Fruit fly (Drosophila melanogaster) whole organism, pupa: ENCODE measurements around the gene yata.
A peak's percentile ranks its signal among the peaks of the same experiment; 100 is the strongest.

Experiments used
- CG10348 ChIP-seq: fragments of 200-800 bp; sonication (Bioruptor generic); IDR thresholded peaks from 2 replicates; pipeline ENCODE4 v1.3.6; 2022; ENCODE audit warnings: missing biosample characterization, missing genetic modification characterization
- CG12605 ChIP-seq: fragments of 200-800 bp; sonication (Bioruptor generic); IDR thresholded peaks from 2 replicates; pipeline ENCODE4 v1.3.6; 2022; ENCODE audit warnings: missing biosample characterization, missing genetic modification characterization
- CG13204 ChIP-seq: fragments of 200-800 bp; sonication (Bioruptor generic); optimal IDR thresholded peaks from 2 replicates; lab custom pipeline; 2018; ENCODE audit warnings: missing biosample characterization, mild to moderate bottlenecking, missing genetic modification characterization, moderate library complexity
- CG14655 ChIP-seq: fragments of 200-800 bp; sonication (Bioruptor generic); optimal IDR thresholded peaks from 3 replicates; lab custom pipeline; 2017; ENCODE audit warnings: mild to moderate bottlenecking, missing biosample characterization, missing genetic modification reagents, missing genetic modification characterization
- CG15710 ChIP-seq: fragments of 200-800 bp; sonication (Bioruptor generic); optimal IDR thresholded peaks from 2 replicates; lab custom pipeline; 2018; ENCODE audit warnings: missing biosample characterization, mild to moderate bottlenecking, missing genetic modification characterization, moderate library complexity
- CG17806 ChIP-seq: fragments of 200-800 bp; sonication (Bioruptor generic); optimal IDR thresholded peaks from 2 replicates; lab custom pipeline; 2018; ENCODE audit warnings: missing biosample characterization, mild to moderate bottlenecking, missing genetic modification characterization, moderate library complexity
- CG32121 ChIP-seq: fragments of 200-800 bp; sonication (Bioruptor generic); IDR thresholded peaks from 2 replicates; pipeline ENCODE4 v1.3.6; 2022; ENCODE audit warnings: missing biosample characterization, missing genetic modification characterization
- CG34367 ChIP-seq: fragments of 200-800 bp; sonication (Bioruptor generic); optimal IDR thresholded peaks from 2 replicates; lab custom pipeline; 2018; ENCODE audit warnings: missing biosample characterization, mild to moderate bottlenecking, missing genetic modification characterization
- CG4496 ChIP-seq: fragments of 200-800 bp; sonication (Bioruptor generic); IDR thresholded peaks from 3 replicates; pipeline ENCODE4 v1.3.6; 2022; ENCODE audit warnings: missing biosample characterization, missing genetic modification characterization
- CG8159 ChIP-seq: fragments of 200-800 bp; sonication (Bioruptor generic); optimal IDR thresholded peaks from 3 replicates; lab custom pipeline; 2018; ENCODE audit warnings: missing biosample characterization, mild to moderate bottlenecking, missing genetic modification characterization, moderate library complexity
- CG8301 ChIP-seq: fragments of 200-800 bp; sonication (Bioruptor generic); optimal IDR thresholded peaks from 2 replicates; lab custom pipeline; 2018; ENCODE audit warnings: missing biosample characterization, mild to moderate bottlenecking, missing genetic modification characterization
- CG9948 ChIP-seq: fragments of 200-800 bp; sonication (Bioruptor generic); optimal IDR thresholded peaks from 2 replicates; lab custom pipeline; 2018; ENCODE audit warnings: missing biosample characterization, mild to moderate bottlenecking, missing genetic modification characterization, moderate library complexity
- D1 ChIP-seq: fragments of 200-800 bp; sonication (Bioruptor generic); optimal IDR thresholded peaks from 2 replicates; lab custom pipeline; 2018; ENCODE audit warnings: missing biosample characterization, mild to moderate bottlenecking, missing genetic modification characterization, moderate library complexity
- EcR ChIP-seq: fragments of 200-800 bp; sonication (Bioruptor generic); optimal IDR thresholded peaks from 3 replicates; lab custom pipeline; 2019; ENCODE audit warnings: missing biosample characterization, missing genetic modification characterization, mild to moderate bottlenecking, moderate library complexity, missing genetic modification reagents
- Ets98B ChIP-seq: fragments of 200-800 bp; sonication (Bioruptor generic); IDR thresholded peaks from 2 replicates; pipeline ENCODE4 v1.3.6; 2022; ENCODE audit warnings: missing biosample characterization, missing genetic modification characterization
- Pif1A ChIP-seq: fragments of 200-800 bp; sonication (Bioruptor generic); optimal IDR thresholded peaks from 3 replicates; lab custom pipeline; 2016; ENCODE audit warnings: missing biosample characterization, missing genetic modification characterization
- Pif1B ChIP-seq: fragments of 200-800 bp; sonication (Bioruptor generic); optimal IDR thresholded peaks from 3 replicates; lab custom pipeline; 2016; ENCODE audit warnings: missing biosample characterization, missing genetic modification characterization
- Snoo ChIP-seq: fragments of 200-800 bp; sonication (Bioruptor generic); optimal IDR thresholded peaks from 3 replicates; lab custom pipeline; 2017; ENCODE audit warnings: missing biosample characterization, mild to moderate bottlenecking, missing genetic modification characterization, inconsistent platforms
- fd96Ca ChIP-seq: fragments of 200-800 bp; sonication (Bioruptor generic); IDR thresholded peaks from 3 replicates; pipeline ENCODE4 v1.3.6; 2022; ENCODE audit warnings: missing biosample characterization, missing genetic modification characterization
- gl ChIP-seq: fragments of 200-800 bp; sonication (Bioruptor generic); optimal IDR thresholded peaks from 2 replicates; lab custom pipeline; 2018; ENCODE audit warnings: missing biosample characterization, mild to moderate bottlenecking, missing genetic modification characterization
- rn ChIP-seq: fragments of 200-800 bp; sonication (Bioruptor generic); IDR thresholded peaks from 2 replicates; pipeline ENCODE4 v1.3.6; 2022; ENCODE audit warnings: missing biosample characterization, missing genetic modification characterization

Gene yata

DNA sequence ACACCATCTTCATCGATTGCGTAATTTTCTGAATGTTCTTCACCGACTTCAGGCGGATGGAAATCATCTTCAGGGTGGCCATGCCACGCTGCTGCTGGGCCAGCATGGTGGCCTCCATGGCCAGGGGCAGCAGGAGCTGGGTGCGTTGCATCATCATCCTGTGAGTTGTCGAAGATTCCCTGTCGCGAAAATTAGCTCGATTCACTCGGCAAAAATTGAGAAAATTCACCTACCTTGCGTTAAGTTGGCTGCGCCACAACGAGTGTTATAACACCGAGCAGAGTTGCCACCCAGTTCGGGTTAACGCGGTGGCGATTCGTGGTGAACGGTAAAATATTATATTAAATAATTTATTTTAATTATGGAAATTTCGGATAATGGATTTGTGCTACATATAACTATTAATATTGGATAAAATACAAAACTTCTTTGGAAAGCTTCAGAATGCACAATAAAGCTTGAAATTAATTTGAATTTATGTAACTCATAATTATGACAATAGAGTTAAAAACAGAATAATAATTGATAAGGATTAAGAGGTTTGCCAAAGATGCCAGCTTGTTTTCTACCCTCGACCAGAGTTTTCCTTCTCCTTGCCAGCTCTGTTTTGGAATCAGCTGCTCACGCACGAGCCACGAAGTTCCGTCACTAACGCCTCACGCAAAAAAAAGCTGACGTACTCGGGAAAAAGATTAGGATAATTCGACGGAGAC lies at the start of gene yata, which contains the start of gene ATPsyngamma:
Gene yata (plus strand): TSS at position 629 of the 713 bp plus-strand sequence.
Gene ATPsyngamma (minus strand): TSS at position 573 of the 713 bp plus-strand sequence.
- TF ChIP-seq CG15710 (tag; lab: Kevin White, UChicago) (peak; percentile 45), Snoo (tag; lab: Kevin White, UChicago) (peak; percentile 39), CG4496 (GFP tag; lab: Robert Waterston, UW) (0 out of 3 replicates have a peak, but pooled peaks have one; percentile 27), D1 (tag; lab: Kevin White, UChicago) (no peak)

DNA sequence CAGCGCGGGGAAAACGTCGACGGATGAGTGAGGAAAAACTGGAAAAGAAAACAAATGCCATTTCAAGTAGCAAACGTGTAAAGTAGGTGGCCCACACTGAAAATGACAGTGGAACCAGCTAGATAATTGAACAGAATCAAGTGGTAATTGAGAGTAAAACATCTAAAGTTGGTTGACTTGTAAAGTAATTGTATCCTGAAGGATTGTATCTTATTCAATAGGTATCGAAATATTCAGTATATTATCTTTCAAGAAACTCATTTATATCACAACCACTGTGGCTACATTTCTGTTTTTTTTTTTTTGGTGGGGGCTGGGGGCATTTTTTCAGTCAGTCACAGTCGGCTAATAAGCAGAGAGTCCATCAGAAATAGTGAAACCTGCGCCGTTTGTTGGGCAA lies 49.8 kb upstream of the yata start:
- TF ChIP-seq CG8159 (tag; lab: Kevin White, UChicago) = no peak
- no peak for TF ChIP-seq gl
- peak; percentile 39; the same call in 1 of the 3 replicates for TF ChIP-seq CG4496 (GFP tag; lab: Robert Waterston, UW)
- TF ChIP-seq CG32121 (GFP tag; lab: Robert Waterston, UW) = no peak
- peak; percentile 58; the same call in 1 of the 2 replicates for TF ChIP-seq Ets98B (GFP tag; lab: Robert Waterston, UW)
- TF ChIP-seq, all 21 proteins: peak for 2

DNA sequence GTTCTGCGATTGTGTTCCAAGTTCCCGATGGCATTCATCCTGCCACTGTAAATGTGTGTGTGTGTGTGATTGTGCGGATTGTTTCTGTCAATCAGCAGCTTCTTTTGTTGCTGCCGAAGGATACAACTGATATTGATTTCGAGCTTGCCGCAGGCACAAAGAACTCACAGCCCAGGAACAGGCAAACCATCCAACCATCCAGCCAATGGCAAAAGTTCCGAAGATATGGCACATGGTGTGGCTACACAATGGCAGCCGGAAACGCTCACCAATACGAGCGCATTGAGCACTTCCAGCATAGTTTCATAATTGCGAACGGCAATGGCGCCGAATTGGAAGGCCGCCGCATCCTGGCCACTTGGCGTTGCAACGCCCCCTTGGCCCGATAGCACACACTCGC lies 47.3 kb upstream of the yata start:
- no peak for TF ChIP-seq CG17806
- TF ChIP-seq CG4496 (GFP tag; lab: Robert Waterston, UW) = no peak
- no peak for TF ChIP-seq Snoo (tag; lab: Kevin White, UChicago)

DNA sequence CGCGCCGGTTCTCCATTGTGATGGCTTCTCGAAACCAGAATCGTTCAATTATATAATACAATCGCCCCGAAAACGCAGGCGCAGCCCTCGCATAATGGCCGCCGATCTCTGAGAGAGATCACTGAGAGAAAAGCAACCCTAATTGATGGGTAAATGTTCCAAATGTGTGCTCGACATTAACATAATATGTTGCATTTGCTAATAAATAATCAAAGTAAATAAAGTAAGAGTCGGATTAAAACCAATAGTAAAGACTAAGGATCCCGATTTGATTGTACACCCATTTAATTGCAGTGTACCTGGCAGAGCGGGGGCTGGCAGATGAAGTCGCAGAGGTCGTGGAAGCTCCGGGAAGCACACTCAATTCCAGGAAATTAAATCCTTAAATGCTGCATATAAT lies 44.5 kb upstream of the yata start:
- TF ChIP-seq CG8301 (tag; lab: Kevin White, UChicago) (no peak), CG8159 (tag; lab: Kevin White, UChicago) (no peak), CG12605 (no peak), CG10348 (GFP tag; lab: Robert Waterston, UW) (no peak), CG4496 (GFP tag; lab: Robert Waterston, UW) (no peak), CG34367 (tag; lab: Kevin White, UChicago) (no peak), CG32121 (GFP tag; lab: Robert Waterston, UW) (no peak)

DNA sequence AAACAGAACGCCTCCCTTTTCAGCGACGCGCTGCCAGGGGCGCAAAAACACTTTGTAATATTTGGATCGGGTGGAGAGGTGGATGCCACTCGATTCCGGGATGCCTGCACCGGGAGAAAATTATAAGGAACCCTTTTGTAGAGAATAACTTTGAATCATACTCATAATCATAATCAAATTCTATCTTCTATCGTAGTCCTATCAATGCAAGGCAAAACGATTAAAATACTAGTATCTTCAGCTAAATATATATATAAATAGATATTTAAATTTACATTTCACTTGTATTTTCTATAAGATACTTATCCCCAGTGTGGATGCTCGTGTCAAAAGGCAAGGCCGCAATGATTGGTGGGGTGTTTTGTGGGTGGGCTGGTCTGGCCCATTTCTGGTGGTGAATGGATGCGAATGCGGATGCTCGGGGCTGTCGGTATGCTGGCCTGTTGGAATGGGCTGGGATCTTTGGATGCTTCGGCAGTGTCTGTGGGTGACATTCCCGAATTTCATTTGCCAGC lies 43.2 kb upstream of the yata start:
- TF ChIP-seq CG9948 (tag; lab: Kevin White, UChicago) (no peak), CG8301 (tag; lab: Kevin White, UChicago) (no peak), Pif1A (GFP tag; lab: Kevin White, UChicago) (no peak), CG34367 (tag; lab: Kevin White, UChicago) (no peak), CG13204 (GFP tag; lab: Kevin White, UChicago) (no peak), EcR (GFP tag; lab: Kevin White, UChicago) (no peak), Ets98B (GFP tag; lab: Robert Waterston, UW) (no peak), CG12605 (no peak), CG4496 (GFP tag; lab: Robert Waterston, UW) (no peak), CG10348 (GFP tag; lab: Robert Waterston, UW) (no peak), CG32121 (GFP tag; lab: Robert Waterston, UW) (no peak), CG15710 (tag; lab: Kevin White, UChicago) (no peak), Snoo (tag; lab: Kevin White, UChicago) (no peak), Pif1B (GFP tag; lab: Kevin White, UChicago) (no peak)
- TF ChIP-seq, all 21 proteins: peak for 0

DNA sequence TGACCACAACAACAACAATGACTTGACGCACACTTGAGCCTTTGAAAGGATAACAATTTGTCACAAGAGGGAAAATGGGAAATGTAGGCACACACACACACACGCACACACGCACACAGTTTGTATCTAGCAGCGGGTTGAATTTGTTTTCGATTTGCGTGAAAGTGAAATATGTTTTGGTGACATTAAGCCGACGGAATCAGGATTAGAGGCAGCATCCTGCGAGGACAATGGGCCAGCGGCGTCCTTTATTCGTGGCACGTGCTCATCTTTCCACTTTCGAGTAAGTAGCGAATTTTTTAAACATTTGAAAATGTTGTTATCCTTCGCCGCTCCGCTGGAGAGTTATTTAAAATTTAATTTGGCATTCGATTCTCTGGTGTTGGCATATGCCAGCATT lies 41.8 kb upstream of the yata start:
- TF ChIP-seq Ets98B (GFP tag; lab: Robert Waterston, UW) (no peak), CG32121 (GFP tag; lab: Robert Waterston, UW) (no peak), fd96Ca (GFP tag; lab: Robert Waterston, UW) (no peak), rn (GFP tag; lab: Robert Waterston, UW) (no peak)

DNA sequence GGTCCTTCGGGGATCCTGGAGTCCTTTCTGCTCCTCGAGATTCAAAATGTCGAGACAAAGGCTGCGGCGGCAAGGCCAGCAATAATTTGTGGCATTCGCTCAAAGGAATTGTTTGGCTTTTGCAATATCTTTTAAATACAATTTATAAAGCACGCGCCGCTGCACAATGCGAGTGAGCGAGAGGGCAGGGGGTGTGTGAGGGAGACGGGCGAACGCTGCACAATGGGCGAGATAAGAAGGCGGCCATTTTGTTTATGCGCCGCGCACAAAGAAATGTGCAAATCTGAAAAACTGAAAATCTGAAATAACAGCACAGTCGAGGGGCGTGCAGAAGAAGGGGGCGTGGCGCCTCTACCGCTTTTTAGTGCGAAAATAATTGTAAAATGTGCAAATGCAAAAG lies 40.7 kb upstream of the yata start:
- TF ChIP-seq EcR (GFP tag; lab: Kevin White, UChicago) = no peak
- no peak for TF ChIP-seq CG34367 (tag; lab: Kevin White, UChicago)
- no peak for TF ChIP-seq CG8159 (tag; lab: Kevin White, UChicago)
- TF ChIP-seq CG17806 = no peak
- TF ChIP-seq Ets98B (GFP tag; lab: Robert Waterston, UW) = no peak
- TF ChIP-seq CG32121 (GFP tag; lab: Robert Waterston, UW) = no peak
- TF ChIP-seq gl = no peak
- TF ChIP-seq CG4496 (GFP tag; lab: Robert Waterston, UW) = no peak
- no peak for TF ChIP-seq Pif1A (GFP tag; lab: Kevin White, UChicago)
- no peak for TF ChIP-seq CG15710 (tag; lab: Kevin White, UChicago)
- no peak for TF ChIP-seq CG8301 (tag; lab: Kevin White, UChicago)
- no peak for TF ChIP-seq fd96Ca (GFP tag; lab: Robert Waterston, UW)
- no peak for TF ChIP-seq Pif1B (GFP tag; lab: Kevin White, UChicago)
- TF ChIP-seq CG10348 (GFP tag; lab: Robert Waterston, UW) = no peak
- no peak for TF ChIP-seq CG9948 (tag; lab: Kevin White, UChicago)
- TF ChIP-seq CG14655 (GFP tag; lab: Kevin White, UChicago) = no peak
- no peak for TF ChIP-seq rn (GFP tag; lab: Robert Waterston, UW)
